Worm (Caenorhabditis elegans) whole organism, early embryonic: ENCODE data around the gene unc-51.

Source experiments
- B0310.2 ChIP-seq: sonication (generic microtip); optimal IDR thresholded peaks from 2 replicates; lab custom pipeline; 2016; ENCODE audit warnings: mild to moderate bottlenecking, missing genetic modification characterization, missing compliant biosample characterization
- F13C5.2 ChIP-seq: sonication (generic microtip); optimal IDR thresholded peaks from 2 replicates; lab custom pipeline; 2017; ENCODE audit warnings: mild to moderate bottlenecking, missing genetic modification characterization, inconsistent platforms, missing compliant biosample characterization
- aly-1 ChIP-seq: sonication (generic microtip); optimal IDR thresholded peaks from 2 replicates; lab custom pipeline; 2016; ENCODE audit warnings: missing genetic modification characterization, missing compliant biosample characterization
- ama-1 ChIP-seq: fragments of 150-350 bp; optimal IDR thresholded peaks from 2 replicates; lab custom pipeline; 2014
- ceh-13 ChIP-seq: fragments of 200-800 bp; sonication (Bioruptor generic); optimal IDR thresholded peaks from 2 replicates; lab custom pipeline; 2018; ENCODE audit warnings: mild to moderate bottlenecking, missing genetic modification characterization, missing compliant biosample characterization
- ceh-36 ChIP-seq: sonication (generic microtip); optimal IDR thresholded peaks from 2 replicates; lab custom pipeline; 2016; ENCODE audit warnings: missing genetic modification characterization, inconsistent platforms, missing compliant biosample characterization
- ets-7 ChIP-seq: sonication (generic microtip); optimal IDR thresholded peaks from 2 replicates; lab custom pipeline; 2016; ENCODE audit warnings: missing genotype, missing genetic modification characterization, missing compliant biosample characterization
- flt-1 ChIP-seq: fragments of 200-800 bp; sonication (Bioruptor generic); IDR thresholded peaks from 2 replicates; pipeline ENCODE4 v1.3.6; 2022; ENCODE audit warnings: missing genetic modification characterization, missing compliant biosample characterization
- hmbx-1 ChIP-seq: sonication (generic microtip); optimal IDR thresholded peaks from 2 replicates; lab custom pipeline; 2016; ENCODE audit warnings: mild to moderate bottlenecking, missing genetic modification characterization, missing compliant biosample characterization
- hmg-4 ChIP-seq: fragments of 200-800 bp; sonication (Bioruptor generic); optimal IDR thresholded peaks from 2 replicates; lab custom pipeline; 2018; ENCODE audit warnings: mild to moderate bottlenecking, missing genetic modification characterization, missing compliant biosample characterization
- hnd-1 ChIP-seq: sonication (generic microtip); optimal IDR thresholded peaks from 2 replicates; lab custom pipeline; 2016; ENCODE audit warnings: missing genetic modification characterization, missing compliant biosample characterization
- pes-1 ChIP-seq: fragments of 200-800 bp; sonication (Bioruptor generic); IDR thresholded peaks from 2 replicates; pipeline ENCODE4 v1.3.6; 2022; ENCODE audit warnings: missing genetic modification reagents, missing genetic modification characterization, missing compliant biosample characterization
- scrt-1 ChIP-seq: fragments of 200-800 bp; sonication (Bioruptor generic); IDR thresholded peaks from 2 replicates; pipeline ENCODE4 v1.3.6; 2022; ENCODE audit warnings: missing genetic modification characterization, missing compliant biosample characterization
- sea-1 ChIP-seq: fragments of 200-800 bp; sonication (Bioruptor generic); conservative IDR thresholded peaks from 2 replicates; pipeline ENCODE4 v1.3.6; 2022; ENCODE audit warnings: missing genetic modification characterization, missing compliant biosample characterization
- tbx-11 ChIP-seq: fragments of 200-800 bp; sonication (Bioruptor generic); IDR thresholded peaks from 2 replicates; pipeline ENCODE4 v1.3.6; 2022; ENCODE audit warnings: missing genetic modification characterization, missing compliant biosample characterization
- tbx-37 ChIP-seq: fragments of 200-800 bp; sonication (Bioruptor generic); conservative IDR thresholded peaks from 2 replicates; pipeline ENCODE4 v1.3.6; 2022; ENCODE audit warnings: missing genetic modification reagents, missing genetic modification characterization, missing compliant biosample characterization
- tra-4 ChIP-seq: sonication (generic microtip); optimal IDR thresholded peaks from 2 replicates; lab custom pipeline; 2017; ENCODE audit warnings: missing genetic modification characterization, missing compliant biosample characterization

Gene unc-51

DNA sequence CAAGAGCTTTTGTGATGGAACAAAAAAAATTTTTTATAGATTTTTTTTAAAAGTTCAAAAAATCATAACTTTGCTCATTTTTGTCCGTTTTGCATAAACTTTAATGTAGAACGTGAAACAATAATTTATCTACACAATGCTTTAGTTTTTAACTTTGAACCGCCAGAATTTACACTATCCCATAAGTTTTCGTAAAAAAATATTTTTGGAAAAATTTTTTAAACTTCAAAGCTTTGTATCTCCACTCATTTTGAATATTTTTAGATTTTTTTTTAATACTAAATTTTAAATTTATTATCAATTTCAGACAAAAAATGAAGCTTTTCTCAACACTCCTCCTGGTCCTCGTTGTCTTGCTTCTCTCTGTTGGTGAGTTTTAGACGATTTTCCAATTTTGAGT lies 7.4 kb upstream of the unc-51 start, which contains the start of gene Y60A3A.21:
Gene Y60A3A.21, plus strand, starts transcription at position 301 of the 400 bp plus-strand sequence.
- TF ChIP-seq pes-1 (GFP tag; lab: Robert Waterston, UW) (no peak), hnd-1 (tag; lab: Kevin White, UChicago) (no peak), F13C5.2 (tag; lab: Kevin White, UChicago) (no peak), tbx-37 (no peak), flt-1 (no peak), tbx-11 (GFP tag; lab: Robert Waterston, UW) (no peak), aly-1 (tag; lab: Kevin White, UChicago) (no peak)

DNA sequence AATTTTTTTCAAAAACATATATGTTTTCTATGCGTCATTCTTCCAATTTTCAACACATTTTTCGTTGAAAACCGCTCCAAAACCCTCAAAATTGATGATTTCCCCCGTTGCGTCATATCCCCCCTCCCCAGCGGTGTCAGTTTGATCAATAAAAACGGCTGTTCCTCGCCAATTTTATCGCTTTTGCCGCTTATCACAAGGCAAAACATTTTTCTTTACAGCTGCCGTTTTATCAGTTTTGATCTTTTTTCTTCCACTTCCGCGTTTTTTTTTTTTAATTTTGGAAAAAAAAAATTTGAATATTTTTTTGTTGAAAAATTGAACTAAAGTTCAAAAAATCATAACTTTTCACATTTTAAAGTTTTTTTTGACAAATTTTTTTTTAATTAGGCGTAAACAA lies 6.9 kb upstream of the unc-51 start:
- no peak for TF ChIP-seq flt-1
- no peak for TF ChIP-seq ceh-13 (GFP tag; lab: Kevin White, UChicago)
- TF ChIP-seq ama-1 (lab: Kevin White, UChicago) = no peak
- no peak for TF ChIP-seq hnd-1 (tag; lab: Kevin White, UChicago)
- TF ChIP-seq F13C5.2 (tag; lab: Kevin White, UChicago) = no peak
- TF ChIP-seq ceh-36 (tag; lab: Kevin White, UChicago) = no peak
- TF ChIP-seq sea-1 (GFP tag; lab: Robert Waterston, UW) = no peak
- TF ChIP-seq tbx-11 (GFP tag; lab: Robert Waterston, UW) = no peak
- no peak for TF ChIP-seq aly-1 (tag; lab: Kevin White, UChicago)
- no peak for TF ChIP-seq hmbx-1 (tag; lab: Kevin White, UChicago)
- TF ChIP-seq hmg-4 (GFP tag; lab: Kevin White, UChicago) = no peak
- no peak for TF ChIP-seq B0310.2 (tag; lab: Kevin White, UChicago)
- no peak for TF ChIP-seq pes-1 (GFP tag; lab: Robert Waterston, UW)
- no peak for TF ChIP-seq scrt-1 (GFP tag; lab: Robert Waterston, UW)
- no peak for TF ChIP-seq ets-7 (tag; lab: Kevin White, UChicago)
- TF ChIP-seq tra-4 (tag; lab: Kevin White, UChicago) = no peak
- no peak for TF ChIP-seq tbx-37

DNA sequence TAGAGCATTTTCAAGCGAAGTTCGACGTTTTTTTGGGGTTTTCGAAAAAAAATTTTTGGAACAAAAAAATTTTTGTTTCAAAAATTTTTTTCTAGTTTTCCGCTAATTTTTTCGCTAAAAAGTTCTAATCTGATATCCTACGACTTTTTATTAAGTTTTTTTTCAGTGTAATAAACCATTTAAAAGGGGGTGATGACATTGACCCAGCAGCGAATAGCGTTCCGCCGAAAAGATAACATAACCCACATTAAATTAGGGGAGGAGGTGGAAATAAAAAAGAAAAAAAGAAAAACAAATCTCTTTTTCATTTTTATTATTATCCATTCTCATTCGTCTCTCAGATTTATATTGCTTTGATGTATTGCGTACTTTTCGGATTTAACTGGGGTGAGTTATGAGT lies 3.2 kb upstream of the unc-51 start, which contains the start of gene Y60A3A.23:
Gene Y60A3A.23, plus strand, starts transcription at position 301 of the 400 bp plus-strand sequence.
- TF ChIP-seq F13C5.2 (tag; lab: Kevin White, UChicago) (no peak), ceh-36 (tag; lab: Kevin White, UChicago) (no peak), tbx-37 (no peak), tra-4 (tag; lab: Kevin White, UChicago) (no peak), aly-1 (tag; lab: Kevin White, UChicago) (no peak), pes-1 (GFP tag; lab: Robert Waterston, UW) (no peak), ceh-13 (GFP tag; lab: Kevin White, UChicago) (no peak), hmbx-1 (tag; lab: Kevin White, UChicago) (no peak), tbx-11 (GFP tag; lab: Robert Waterston, UW) (no peak), flt-1 (no peak), hmg-4 (GFP tag; lab: Kevin White, UChicago) (no peak), ets-7 (tag; lab: Kevin White, UChicago) (no peak), hnd-1 (tag; lab: Kevin White, UChicago) (no peak), sea-1 (GFP tag; lab: Robert Waterston, UW) (no peak), ama-1 (lab: Kevin White, UChicago) (no peak), B0310.2 (tag; lab: Kevin White, UChicago) (no peak), scrt-1 (GFP tag; lab: Robert Waterston, UW) (no peak)

DNA sequence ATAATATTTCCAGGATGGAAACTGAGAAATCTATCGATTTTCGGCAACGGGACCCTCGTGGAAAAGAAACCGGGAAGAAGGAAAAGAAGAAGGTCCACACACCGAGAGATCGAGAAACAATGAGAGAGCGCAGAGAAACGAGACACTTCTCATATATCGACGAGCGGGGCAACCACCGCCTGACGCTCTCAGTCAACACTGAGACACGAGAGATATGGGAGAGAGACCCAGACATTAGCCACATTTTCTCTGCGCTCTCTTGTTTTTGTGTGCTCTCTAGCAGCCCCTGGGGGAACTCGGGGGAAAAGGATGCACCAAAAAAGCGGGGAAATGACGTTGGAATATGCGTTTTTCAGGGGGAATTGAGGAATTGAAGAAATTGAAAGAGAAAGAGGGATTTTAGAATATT lies 1.4 kb upstream of the unc-51 start:
- TF ChIP-seq flt-1 = no peak
- TF ChIP-seq tbx-37 = no peak
- no peak for TF ChIP-seq ama-1 (lab: Kevin White, UChicago)
- TF ChIP-seq hmg-4 (GFP tag; lab: Kevin White, UChicago) = peak; percentile 61
- no peak for TF ChIP-seq tbx-11 (GFP tag; lab: Robert Waterston, UW)
- no peak for TF ChIP-seq B0310.2 (tag; lab: Kevin White, UChicago)
- no peak for TF ChIP-seq sea-1 (GFP tag; lab: Robert Waterston, UW)
- TF ChIP-seq pes-1 (GFP tag; lab: Robert Waterston, UW) = no peak
- TF ChIP-seq F13C5.2 (tag; lab: Kevin White, UChicago) = peak; percentile 52

DNA sequence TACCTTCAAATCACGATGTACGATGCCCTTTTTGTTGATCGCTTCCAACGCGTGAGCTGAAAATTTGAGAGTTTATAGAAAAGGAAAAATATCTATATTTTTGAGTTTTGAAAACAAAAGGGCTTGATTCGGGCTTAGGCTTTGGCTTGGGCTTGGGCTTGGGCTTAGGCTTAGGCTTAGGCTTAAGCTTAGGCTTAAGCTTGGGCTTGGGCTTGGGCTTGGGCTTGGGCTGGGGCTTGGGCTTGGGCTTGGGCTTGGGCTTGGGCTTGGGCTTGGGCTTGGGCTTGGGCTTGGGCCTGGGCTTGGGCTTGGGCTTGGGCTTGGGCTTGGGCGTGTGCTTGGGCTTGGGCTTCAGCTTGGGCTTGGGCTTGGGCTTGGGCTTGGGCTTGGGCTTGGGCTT lies 2.1 kb downstream of the unc-51 start:
- TF ChIP-seq pes-1 (GFP tag; lab: Robert Waterston, UW) (no peak), F13C5.2 (tag; lab: Kevin White, UChicago) (no peak), scrt-1 (GFP tag; lab: Robert Waterston, UW) (0 out of 2 replicates have a peak, but pooled peaks have one; percentile 41)

DNA sequence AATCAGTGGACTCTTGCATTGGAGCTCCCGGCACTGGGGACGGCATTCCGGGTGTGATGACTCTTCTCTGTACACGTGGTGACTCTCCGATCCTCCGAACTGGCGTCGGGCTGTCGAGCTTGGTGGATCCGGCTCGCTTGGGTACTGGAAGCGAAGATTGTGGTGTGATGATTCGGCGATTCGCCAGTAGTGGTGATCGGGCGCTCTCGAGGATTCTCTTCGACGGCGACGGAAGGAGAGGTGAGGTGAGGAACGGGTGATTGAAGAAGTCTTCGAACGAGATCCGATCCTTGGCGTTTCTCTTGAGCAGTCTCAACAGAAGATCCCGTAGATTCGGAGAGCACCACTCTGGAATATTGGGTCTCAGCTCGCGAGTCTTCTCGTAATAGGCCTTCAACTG lies 3.6 kb downstream of the unc-51 start:
- 0 out of 2 replicates have a peak, but pooled peaks have one; percentile 24 for TF ChIP-seq scrt-1 (GFP tag; lab: Robert Waterston, UW)
- TF ChIP-seq hmbx-1 (tag; lab: Kevin White, UChicago) = no peak
- no peak for TF ChIP-seq ama-1 (lab: Kevin White, UChicago)
- TF ChIP-seq flt-1 = no peak
- TF ChIP-seq B0310.2 (tag; lab: Kevin White, UChicago) = no peak

DNA sequence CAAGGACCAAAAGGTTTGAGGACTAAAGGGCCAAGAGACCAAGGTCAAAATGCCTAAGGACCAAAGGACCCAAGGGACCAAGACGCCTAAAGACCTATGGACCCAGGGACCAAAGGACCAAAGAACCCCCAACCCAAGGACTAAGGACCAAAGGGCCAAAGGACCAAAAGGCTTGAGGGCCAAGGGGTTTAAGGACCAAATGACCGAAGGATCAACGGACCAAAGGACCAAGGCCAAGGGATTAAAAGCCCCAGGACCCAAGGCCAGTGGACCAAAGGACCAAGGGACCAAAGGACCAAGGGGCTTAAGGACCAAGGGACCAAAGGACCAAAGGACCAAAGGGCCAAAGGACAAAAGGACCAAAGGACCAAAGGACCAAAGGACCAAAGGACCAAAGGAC lies 4.5 kb downstream of the unc-51 start:
- TF ChIP-seq F13C5.2 (tag; lab: Kevin White, UChicago) (no peak), aly-1 (tag; lab: Kevin White, UChicago) (no peak), tra-4 (tag; lab: Kevin White, UChicago) (no peak), ceh-36 (tag; lab: Kevin White, UChicago) (peak; percentile 63), pes-1 (GFP tag; lab: Robert Waterston, UW) (no peak), ets-7 (tag; lab: Kevin White, UChicago) (no peak), hmbx-1 (tag; lab: Kevin White, UChicago) (no peak), sea-1 (GFP tag; lab: Robert Waterston, UW) (no peak), hnd-1 (tag; lab: Kevin White, UChicago) (no peak), tbx-11 (GFP tag; lab: Robert Waterston, UW) (no peak), flt-1 (no peak), hmg-4 (GFP tag; lab: Kevin White, UChicago) (no peak), B0310.2 (tag; lab: Kevin White, UChicago) (no peak), tbx-37 (0 out of 2 replicates have a peak, but pooled peaks have one; percentile 25), scrt-1 (GFP tag; lab: Robert Waterston, UW) (0 out of 2 replicates have a peak, but pooled peaks have one; percentile 38), ama-1 (lab: Kevin White, UChicago) (no peak), ceh-13 (GFP tag; lab: Kevin White, UChicago) (no peak)
